Worm (Caenorhabditis elegans): Measurements from ENCODE around the gene gbh-1.

The gbh-1 gene

DNA sequence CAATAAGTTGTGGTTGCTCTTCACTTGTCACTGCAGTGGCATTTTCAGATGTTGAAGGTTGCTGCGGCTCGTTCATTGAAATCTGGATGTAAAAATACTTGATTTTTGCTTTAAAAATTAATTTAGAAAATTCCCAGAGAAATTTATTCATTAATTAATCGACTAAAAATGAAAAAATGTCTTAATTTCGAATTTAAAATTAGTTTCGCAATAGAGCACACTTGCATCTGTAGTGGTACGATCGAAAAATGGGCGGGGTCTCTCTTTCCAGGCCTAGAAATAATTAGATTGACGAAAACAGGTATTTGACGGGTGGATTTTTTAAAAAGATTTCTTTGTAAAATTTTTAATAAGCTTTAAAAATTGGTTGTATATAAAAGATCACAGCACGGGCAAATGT is 30.9 kb downstream of the gbh-1 start, which contains the start of gene D2089.8 (continued):
- TF ChIP-seq F33H1.4 (GFP tag; IDR thresholded peaks at IDR 0.05) = peak; percentile 45
- TF ChIP-seq F37B4.10 (GFP tag; IDR thresholded peaks at IDR 0.05) = no peak
- peak; percentile 48 for TF ChIP-seq xnd-1 (tag; optimal IDR thresholded peaks at IDR 0.05)
- TF ChIP-seq unc-130 (GFP tag; optimal IDR thresholded peaks at IDR 0.05) = no peak

DNA sequence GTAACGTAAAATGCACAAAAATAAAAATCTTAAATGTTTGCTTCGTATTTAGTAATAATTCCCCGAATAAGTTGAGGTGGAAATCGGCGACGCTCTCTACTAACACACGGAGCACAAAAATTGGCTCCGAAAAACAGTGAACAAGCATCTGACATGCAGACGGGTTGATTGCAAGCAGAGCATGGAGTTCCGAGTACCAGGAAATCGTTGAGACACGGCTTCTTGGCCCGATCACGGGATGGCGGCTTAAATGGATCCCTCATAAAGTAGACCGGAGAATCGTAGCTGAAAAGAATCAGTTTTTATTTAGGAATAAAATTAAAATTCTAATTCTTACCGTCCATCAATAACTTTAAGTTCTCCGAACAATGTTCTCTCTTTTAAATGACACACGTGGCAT is 31.3 kb downstream of the gbh-1 start:
- TF ChIP-seq B0336.3 (GFP tag; IDR thresholded peaks at IDR 0.05) = no peak
- 0 out of 2 replicates have a peak, but pooled peaks have one; percentile 13 for TF ChIP-seq D2030.7 (GFP tag; IDR thresholded peaks at IDR 0.05)
- no peak for TF ChIP-seq F39B2.1 (GFP tag; IDR thresholded peaks at IDR 0.05)
- no peak for TF ChIP-seq ama-1 (optimal IDR thresholded peaks at IDR 0.05)
- TF ChIP-seq ama-1 (GFP tag; optimal IDR thresholded peaks at IDR 0.05) = no peak
- no peak for TF ChIP-seq nfya-1 (tag; optimal IDR thresholded peaks at IDR 0.05; ENCODE audit: borderline replicate concordance, insufficient read depth)
- TF ChIP-seq madf-3 (GFP tag; IDR thresholded peaks at IDR 0.05) = 0 out of 2 replicates have a peak, but pooled peaks have one; percentile 2
- TF ChIP-seq bed-2 (GFP tag; IDR thresholded peaks at IDR 0.05) = no peak
- 0 out of 2 replicates have a peak, but pooled peaks have one; percentile 32 for TF ChIP-seq hsf-1 (GFP tag; IDR thresholded peaks at IDR 0.05)
- TF ChIP-seq B0019.2 (GFP tag; conservative IDR thresholded peaks at IDR 0.05) = 0 out of 2 replicates have a peak, but pooled peaks have one; percentile 9
- peak; percentile 34; the same call in 1 of the 2 replicates for TF ChIP-seq F33H1.4 (GFP tag; IDR thresholded peaks at IDR 0.05)
- TF ChIP-seq snpc-1.3 (tag; optimal IDR thresholded peaks at IDR 0.05; ENCODE audit: insufficient read depth) = peak; percentile 0
- peak; percentile 22; the same call in 1 of the 2 replicates for TF ChIP-seq madf-6 (GFP tag; IDR thresholded peaks at IDR 0.05)
- TF ChIP-seq ekl-4 (GFP tag; IDR thresholded peaks at IDR 0.05) = no peak
- peak; percentile 59; the same call in 1 of the 2 replicates for TF ChIP-seq nfyb-1 (GFP tag; IDR thresholded peaks at IDR 0.05)
- TF ChIP-seq mcd-1 (GFP tag; IDR thresholded peaks at IDR 0.05) = 0 out of 2 replicates have a peak, but pooled peaks have one; percentile 4
- no peak for TF ChIP-seq T26A5.8 (tag; optimal IDR thresholded peaks at IDR 0.05)

- TF ChIP-seq bed-1 (GFP tag; IDR thresholded peaks at IDR 0.05) (0 out of 2 replicates have a peak, but pooled peaks have one; percentile 35), ztf-18 (tag; optimal IDR thresholded peaks at IDR 0.05) (no peak)
Measured at ce11 chrII:10661448-10662064, 32.0 kb downstream of the gbh-1 start.

DNA sequence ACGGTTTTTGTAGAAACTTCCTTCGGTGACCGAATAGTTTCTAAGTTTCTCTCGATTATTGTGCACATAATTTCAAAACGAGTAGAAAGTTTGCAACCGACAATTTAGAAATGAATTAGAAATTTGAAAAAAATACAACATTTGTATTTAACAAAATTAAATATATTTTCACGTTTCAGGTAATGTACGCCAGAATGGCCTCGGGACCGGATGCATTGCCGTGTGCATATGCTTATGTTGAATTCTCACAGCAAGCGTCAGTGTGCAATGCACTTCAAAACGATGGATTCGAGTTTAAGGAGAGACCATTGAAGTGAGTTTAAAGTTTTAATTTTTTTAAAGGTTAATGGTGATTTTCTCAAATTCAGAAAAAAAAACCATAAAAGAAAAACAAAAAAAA is 32.7 kb downstream of the gbh-1 start, which contains the start of gene marc-2:
marc-2 (minus strand) TSS at position 101 of the 400 bp plus-strand sequence.
- TF ChIP-seq F22D6.2 (tag; optimal IDR thresholded peaks at IDR 0.05) (no peak), Y53F4B.3 (GFP tag; IDR thresholded peaks at IDR 0.05) (no peak), madf-6 (GFP tag; IDR thresholded peaks at IDR 0.05) (peak; percentile 38; the same call in 1 of the 2 replicates)

DNA sequence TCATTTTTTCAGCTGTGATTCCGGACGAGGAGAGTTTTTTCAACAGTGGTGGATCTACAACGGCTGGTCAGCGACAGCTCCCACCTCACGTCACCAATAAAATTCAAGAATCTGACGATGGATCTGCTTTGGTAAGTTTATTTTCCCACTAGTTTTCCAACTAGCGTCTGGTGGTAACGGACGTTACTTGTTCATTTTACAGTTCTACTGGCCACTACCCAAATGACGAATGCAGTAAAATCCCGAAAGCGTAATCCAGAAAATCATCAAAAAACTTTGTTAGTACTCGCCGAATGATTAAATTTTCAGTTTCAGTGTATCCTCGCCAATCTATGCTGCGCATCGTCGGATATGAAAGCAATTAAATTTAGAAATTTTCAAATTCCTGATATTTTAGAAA is 34.0 kb downstream of the gbh-1 start:
- no peak for TF ChIP-seq ceh-27 (GFP tag; optimal IDR thresholded peaks at IDR 0.05)
- TF ChIP-seq F57A8.1 (GFP tag; optimal IDR thresholded peaks at IDR 0.05) = no peak

ce11 chrII:10658576-10659256 is 34.9 kb downstream of the gbh-1 start, which contains the start of the genes snu-13 and rsp-7:
Gene snu-13, minus strand, starts transcription at chrII:10658626.
Gene rsp-7, plus strand, starts transcription at chrII:10659206.
- TF ChIP-seq mcd-1 (GFP tag; IDR thresholded peaks at IDR 0.05) (peak; percentile 72), let-607 (tag; optimal IDR thresholded peaks at IDR 0.05) (no peak), cebp-1 (GFP tag; IDR thresholded peaks at IDR 0.05) (no peak), cebp-1 (tag; optimal IDR thresholded peaks at IDR 0.05) (peak; percentile 36), unc-130 (GFP tag; optimal IDR thresholded peaks at IDR 0.05) (no peak), D2030.7 (GFP tag; IDR thresholded peaks at IDR 0.05) (peak; percentile 22; the same call in 1 of the 2 replicates), nfya-2 (GFP tag; IDR thresholded peaks at IDR 0.05) (no peak), ceh-27 (GFP tag; optimal IDR thresholded peaks at IDR 0.05) (peak; percentile 28), hmg-20 (GFP tag; IDR thresholded peaks at IDR 0.05) (no peak), chd-7 (tag; optimal IDR thresholded peaks at IDR 0.05) (no peak), rec-8 (tag; optimal IDR thresholded peaks at IDR 0.05) (no peak), attf-6 (GFP tag; IDR thresholded peaks at IDR 0.05) (no peak), dpff-1 (tag; optimal IDR thresholded peaks at IDR 0.05) (no peak), Y53F4B.3 (GFP tag; IDR thresholded peaks at IDR 0.05) (no peak), sdz-38 (tag; optimal IDR thresholded peaks at IDR 0.05) (no peak), F49E8.2 (tag; optimal IDR thresholded peaks at IDR 0.05; ENCODE audit: insufficient read depth) (peak; percentile 31)
